Worm (Caenorhabditis elegans) whole organism, L3 larva: ENCODE data around the gene mua-6.
A peak's percentile ranks its signal among the peaks of the same experiment; 100 is the strongest.

Source experiments
- aly-2 ChIP-seq: fragments of 150-350 bp; optimal IDR thresholded peaks from 2 replicates; lab custom pipeline; 2014; ENCODE audit warnings: missing biosample characterization, missing genetic modification characterization
- ceh-9 ChIP-seq: sonication (generic microtip); optimal IDR thresholded peaks from 2 replicates; lab custom pipeline; 2018; ENCODE audit warnings: missing biosample characterization, missing genetic modification characterization
- elt-1 ChIP-seq: fragments of 150-350 bp; optimal IDR thresholded peaks from 2 replicates; lab custom pipeline; 2014; ENCODE audit warnings: missing biosample characterization, missing genetic modification characterization
- fos-1 ChIP-seq: fragments of 150-350 bp; optimal IDR thresholded peaks from 2 replicates; lab custom pipeline; 2014; ENCODE audit warnings: missing biosample characterization, missing genetic modification characterization
- hmg-11 ChIP-seq: sonication (generic microtip); optimal IDR thresholded peaks from 2 replicates; lab custom pipeline; 2016; ENCODE audit warnings: missing genetic modification characterization, missing compliant biosample characterization
- lin-39 ChIP-seq: fragments of 150-350 bp; optimal IDR thresholded peaks from 2 replicates; lab custom pipeline; 2018; ENCODE audit warnings: missing biosample characterization, missing genetic modification reagents, missing genetic modification characterization
- nhr-11 ChIP-seq: fragments of 150-350 bp; optimal IDR thresholded peaks from 2 replicates; lab custom pipeline; 2014; ENCODE audit warnings: missing biosample characterization, missing genetic modification characterization
- nhr-77 ChIP-seq: fragments of 150-350 bp; optimal IDR thresholded peaks from 2 replicates; lab custom pipeline; 2014; ENCODE audit warnings: missing biosample characterization, missing genetic modification characterization
- snpc-4 ChIP-seq: fragments of 150-350 bp; optimal IDR thresholded peaks from 2 replicates; lab custom pipeline; 2014; ENCODE audit warnings: missing biosample characterization, missing genetic modification characterization
- unc-62 ChIP-seq: fragments of 150-350 bp; sonication (generic microtip); optimal IDR thresholded peaks from 4 replicates; lab custom pipeline; 2014; ENCODE audit warnings: missing biosample characterization, missing genetic modification reagents, missing genetic modification characterization

DNA sequence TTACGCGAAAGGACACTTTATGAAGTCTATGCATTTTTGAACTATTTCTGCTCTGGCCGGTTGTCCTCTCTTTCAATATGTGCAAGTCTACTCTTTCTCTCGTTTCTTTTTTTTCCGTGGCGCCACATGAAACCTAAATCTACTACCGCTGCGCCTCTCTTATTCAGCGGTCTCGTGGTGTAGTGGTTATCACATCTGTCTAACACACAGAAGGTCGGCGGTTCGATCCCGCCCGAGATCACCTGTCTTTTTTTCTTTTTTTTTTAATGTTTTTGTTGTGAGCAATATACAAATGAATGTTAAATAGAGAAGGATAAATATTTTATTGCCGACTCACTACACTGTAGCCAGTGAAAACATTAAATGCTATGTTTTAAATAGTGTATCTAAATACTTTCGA lies 32.7 kb upstream of the mua-6 start:
- no peak for TF ChIP-seq nhr-77 (tag; lab: Kevin White, UChicago)
- TF ChIP-seq nhr-11 (tag; lab: Kevin White, UChicago), result no peak
- peak; percentile 49 for TF ChIP-seq lin-39
- no peak for TF ChIP-seq aly-2 (tag; lab: Kevin White, UChicago)
- TF ChIP-seq ceh-9 (tag; lab: Kevin White, UChicago), result no peak
- TF ChIP-seq snpc-4 (tag; lab: Kevin White, UChicago), result peak; percentile 26
- no peak for TF ChIP-seq elt-1 (tag; lab: Kevin White, UChicago)
- no peak for TF ChIP-seq fos-1
- TF ChIP-seq hmg-11 (tag; lab: Kevin White, UChicago), result peak; percentile 92
- TF ChIP-seq unc-62 (GFP tag; lab: Kevin White, UChicago), result no peak
